Worm (Caenorhabditis elegans) whole organism, L4/young adult: ENCODE results near the gene hmg-4.

Experiments
- W03F9.2 ChIP-seq: fragments of 150-350 bp; optimal IDR thresholded peaks from 2 replicates; lab custom pipeline; 2014; ENCODE audit warnings: missing biosample characterization, missing genetic modification characterization
- dao-5 ChIP-seq: sonication (generic microtip); optimal IDR thresholded peaks from 2 replicates; lab custom pipeline; 2016; ENCODE audit warnings: missing genotype, missing genetic modification characterization, moderate library complexity, missing compliant biosample characterization
- him-1 ChIP-seq: sonication (generic microtip); optimal IDR thresholded peaks from 2 replicates; lab custom pipeline; 2016; ENCODE audit warnings: missing genotype, missing genetic modification reagents, missing genetic modification characterization, missing compliant biosample characterization

ce11 chrIII:7338693-7339092 lies 42.7 kb downstream of the hmg-4 start, which contains the start of gene kap-1:
- TF ChIP-seq W03F9.2 (tag; lab: Kevin White, UChicago) (no peak), him-1 (tag; lab: Kevin White, UChicago) (no peak), dao-5 (tag; lab: Kevin White, UChicago) (no peak)
